Worm (Caenorhabditis elegans) whole organism, early embryonic: ENCODE measurements around the gene prmt-1.

ENCODE experiments used
- ama-1 ChIP-seq: fragments of 150-350 bp; optimal IDR thresholded peaks from 2 replicates; lab custom pipeline; 2014
- sea-1 ChIP-seq: fragments of 200-800 bp; sonication (Bioruptor generic); conservative IDR thresholded peaks from 2 replicates; pipeline ENCODE4 v1.3.6; 2022; ENCODE audit warnings: missing genetic modification characterization, missing compliant biosample characterization

DNA sequence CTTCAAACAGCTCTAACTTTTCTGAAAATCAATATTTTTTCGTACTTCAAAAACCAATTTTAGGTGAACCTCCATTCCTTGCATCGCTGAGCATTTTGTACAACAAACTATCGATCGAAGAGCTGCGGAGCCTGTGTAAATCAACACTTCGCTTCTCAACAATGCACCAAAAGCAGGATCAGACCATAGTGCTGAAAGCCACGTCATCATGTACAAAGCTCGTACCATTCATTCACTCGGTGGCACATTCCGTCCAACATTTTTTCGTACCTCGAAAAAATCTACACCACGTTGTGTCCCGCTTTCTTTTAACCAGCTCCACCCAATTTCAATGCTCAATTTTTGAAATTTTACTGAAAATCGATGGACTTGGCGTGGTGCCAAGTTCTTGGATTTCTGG lies 41.1 kb upstream of the prmt-1 start, which contains the start of gene ZC15.10:
- TF ChIP-seq ama-1 (lab: Kevin White, UChicago): no peak
- TF ChIP-seq sea-1 (GFP tag; lab: Robert Waterston, UW): no peak
